Fruit fly (Drosophila melanogaster) whole organism, larva: ENCODE results near the gene CG11555.

Experiments used
- noc ChIP-seq: fragments of 200-800 bp; sonication (Bioruptor generic); optimal IDR thresholded peaks from 3 replicates; lab custom pipeline; 2019; ENCODE audit warnings: missing biosample characterization, mild to moderate bottlenecking, missing genetic modification characterization, moderate library complexity

The CG11555 gene

dm6 chr2L:249048-249825 is 24.4 kb upstream of the CG11555 start:
- no peak for TF ChIP-seq noc (tag; lab: Kevin White, UChicago)

dm6 chr2L:250507-251215 is 23.0 kb upstream of the CG11555 start, which contains the start of gene kis:
TSS of gene kis (minus strand) at chr2L:250823.
- TF ChIP-seq noc (tag; lab: Kevin White, UChicago), result peak; percentile 24

dm6 chr2L:252174-252573 is 21.5 kb upstream of the CG11555 start, which contains the start of gene Rpp30:
TSS of gene Rpp30 (minus strand) at chr2L:252373.
- no peak for TF ChIP-seq noc (tag; lab: Kevin White, UChicago)

dm6 chr2L:267441-268089 is 6.1 kb upstream of the CG11555 start, which contains the start of gene CG17075:
TSS of gene CG17075 (minus strand) at chr2L:267505.
- TF ChIP-seq noc (tag; lab: Kevin White, UChicago), result peak; percentile 68

- no peak for TF ChIP-seq noc (tag; lab: Kevin White, UChicago)
These were observed 4.8 kb upstream of the CG11555 start, which contains the start of gene CG3345 for dm6 chr2L:268788-269187. TSS of gene CG3345 (plus strand) at chr2L:269088.

dm6 chr2L:271553-271952 is 2.1 kb upstream of the CG11555 start, which contains the start of gene Dus1:
TSS of gene Dus1 (minus strand) at chr2L:271744.
- TF ChIP-seq noc (tag; lab: Kevin White, UChicago), result no peak

- no peak for TF ChIP-seq noc (tag; lab: Kevin White, UChicago)
These were observed 3.6 kb downstream of the CG11555 start, which contains the start of gene smo for dm6 chr2L:277122-277671. TSS of gene smo (plus strand) at chr2L:277582.

- TF ChIP-seq noc (tag; lab: Kevin White, UChicago), result no peak
These were observed 4.5 kb downstream of the CG11555 start, which contains the start of gene CG17078 for dm6 chr2L:278134-278533. TSS of gene CG17078 (minus strand) at chr2L:278234.

- no peak for TF ChIP-seq noc (tag; lab: Kevin White, UChicago)
These were observed 9.4 kb downstream of the CG11555 start, which contains the start of gene CG11601 for dm6 chr2L:283071-283482. TSS of gene CG11601 (minus strand) at chr2L:283269.

- TF ChIP-seq noc (tag; lab: Kevin White, UChicago), result peak; percentile 59
These were observed 12.0 kb downstream of the CG11555 start for dm6 chr2L:285596-286023.

- TF ChIP-seq noc (tag; lab: Kevin White, UChicago), result peak; percentile 82
These were observed 12.8 kb downstream of the CG11555 start for dm6 chr2L:286421-286820.

dm6 chr2L:289044-289443 is 15.4 kb downstream of the CG11555 start, which contains the start of gene Amnionless:
TSS of gene Amnionless (minus strand) at chr2L:289144.
- TF ChIP-seq noc (tag; lab: Kevin White, UChicago), result no peak

dm6 chr2L:290373-290772 is 16.7 kb downstream of the CG11555 start:
- TF ChIP-seq noc (tag; lab: Kevin White, UChicago), result no peak

dm6 chr2L:290949-291348 is 17.3 kb downstream of the CG11555 start:
- no peak for TF ChIP-seq noc (tag; lab: Kevin White, UChicago)

dm6 chr2L:291657-292056 is 18.0 kb downstream of the CG11555 start, which contains the start of gene CG3625:
TSS of gene CG3625 (minus strand) at chr2L:291795.
- TF ChIP-seq noc (tag; lab: Kevin White, UChicago), result no peak
